Worm (Caenorhabditis elegans) whole organism, L2 larva: ENCODE results near the gene dpy-28.

ENCODE experiments used
- C34F6.9 ChIP-seq: fragments of 150-350 bp; optimal IDR thresholded peaks from 2 replicates; lab custom pipeline; 2014; ENCODE audit warnings: missing biosample characterization, missing genetic modification characterization
- F13H6.1 ChIP-seq: sonication (generic microtip); optimal IDR thresholded peaks from 2 replicates; lab custom pipeline; 2016; ENCODE audit warnings: missing genetic modification characterization, missing compliant biosample characterization
- Y55F3AM.14 ChIP-seq: fragments of 200-800 bp; sonication (Bioruptor generic); optimal IDR thresholded peaks from 2 replicates; lab custom pipeline; 2018; ENCODE audit warnings: mild to moderate bottlenecking, missing genetic modification characterization, missing compliant biosample characterization
- ZK546.5 ChIP-seq: sonication (generic microtip); optimal IDR thresholded peaks from 2 replicates; lab custom pipeline; 2017; ENCODE audit warnings: missing biosample characterization, missing genetic modification characterization
- alr-1 ChIP-seq: fragments of 150-350 bp; optimal IDR thresholded peaks from 2 replicates; lab custom pipeline; 2014; ENCODE audit warnings: missing biosample characterization, missing genetic modification characterization
- aly-2 ChIP-seq: fragments of 150-350 bp; optimal IDR thresholded peaks from 2 replicates; lab custom pipeline; 2014; ENCODE audit warnings: missing biosample characterization, missing genetic modification characterization
- blmp-1 ChIP-seq: sonication (generic microtip); optimal IDR thresholded peaks from 2 replicates; lab custom pipeline; 2017; ENCODE audit warnings: missing genetic modification characterization, mild to moderate bottlenecking, missing compliant biosample characterization, antibody characterized with exemption, moderate library complexity; ENCODE audit not compliant: insufficient read depth
- ceh-16 ChIP-seq: fragments of 150-350 bp; optimal IDR thresholded peaks from 2 replicates; lab custom pipeline; 2014; ENCODE audit warnings: missing biosample characterization, missing genetic modification characterization
- ceh-82 ChIP-seq: fragments of 150-350 bp; optimal IDR thresholded peaks from 2 replicates; lab custom pipeline; 2014; ENCODE audit warnings: missing biosample characterization, missing genetic modification characterization
- crh-2 ChIP-seq: sonication (generic microtip); optimal IDR thresholded peaks from 2 replicates; lab custom pipeline; 2017; ENCODE audit warnings: missing biosample characterization, missing genetic modification characterization
- dmd-4 ChIP-seq: sonication (generic microtip); optimal IDR thresholded peaks from 2 replicates; lab custom pipeline; 2017; ENCODE audit warnings: missing biosample characterization, missing genetic modification characterization
- elt-1 ChIP-seq: fragments of 150-350 bp; optimal IDR thresholded peaks from 2 replicates; lab custom pipeline; 2014; ENCODE audit warnings: missing biosample characterization, missing genetic modification characterization
- elt-3 ChIP-seq: sonication (generic microtip); optimal IDR thresholded peaks from 2 replicates; lab custom pipeline; 2017; ENCODE audit warnings: missing biosample characterization, missing genetic modification characterization
- fos-1 ChIP-seq: fragments of 150-350 bp; optimal IDR thresholded peaks from 2 replicates; lab custom pipeline; 2014; ENCODE audit warnings: missing biosample characterization, missing genetic modification characterization
- gmeb-1 ChIP-seq: fragments of 150-350 bp; optimal IDR thresholded peaks from 2 replicates; lab custom pipeline; 2014; ENCODE audit warnings: missing biosample characterization, missing genetic modification characterization
- lin-39 ChIP-seq: fragments of 150-350 bp; optimal IDR thresholded peaks from 2 replicates; lab custom pipeline; 2014; ENCODE audit warnings: missing biosample characterization, missing genetic modification reagents, missing genetic modification characterization
- lsy-2 ChIP-seq, 2 experiments: fragments of 150-350 bp in 1 of 2; sonication (generic microtip) in 1 of 2; optimal IDR thresholded peaks; 2 replicates each; lab custom pipeline; 2014 to 2017; ENCODE audit warnings: missing biosample characterization in 2 of 2, missing genetic modification characterization in 2 of 2
- mab-5 ChIP-seq: fragments of 150-350 bp; optimal IDR thresholded peaks from 2 replicates; lab custom pipeline; 2014; ENCODE audit warnings: missing biosample characterization, missing genetic modification characterization
- mbf-1 ChIP-seq: sonication (generic microtip); optimal IDR thresholded peaks from 2 replicates; lab custom pipeline; 2017; ENCODE audit warnings: missing biosample characterization, missing genetic modification characterization
- nhr-11 ChIP-seq: fragments of 150-350 bp; optimal IDR thresholded peaks from 2 replicates; lab custom pipeline; 2014; ENCODE audit warnings: missing biosample characterization, missing genetic modification characterization
- nhr-129 ChIP-seq: fragments of 150-350 bp; optimal IDR thresholded peaks from 2 replicates; lab custom pipeline; 2014; ENCODE audit warnings: missing biosample characterization, missing genetic modification characterization
- nhr-21 ChIP-seq: fragments of 150-350 bp; optimal IDR thresholded peaks from 2 replicates; lab custom pipeline; 2014; ENCODE audit warnings: missing biosample characterization, missing genetic modification characterization
- nhr-237 ChIP-seq: fragments of 150-350 bp; optimal IDR thresholded peaks from 2 replicates; lab custom pipeline; 2014; ENCODE audit warnings: missing biosample characterization, missing genetic modification characterization
- nhr-25 ChIP-seq: fragments of 150-350 bp; sonication (generic microtip); optimal IDR thresholded peaks from 3 replicates; lab custom pipeline; 2014; ENCODE audit warnings: missing biosample characterization, missing genetic modification characterization
- nhr-77 ChIP-seq: fragments of 150-350 bp; optimal IDR thresholded peaks from 2 replicates; lab custom pipeline; 2014; ENCODE audit warnings: missing biosample characterization, missing genetic modification characterization
- peb-1 ChIP-seq: fragments of 150-350 bp; optimal IDR thresholded peaks from 2 replicates; lab custom pipeline; 2014; ENCODE audit warnings: missing biosample characterization, missing genetic modification characterization
- sem-4 ChIP-seq: fragments of 150-350 bp; optimal IDR thresholded peaks from 2 replicates; lab custom pipeline; 2014; ENCODE audit warnings: missing biosample characterization, missing genetic modification reagents, missing genetic modification characterization
- skn-1 ChIP-seq: sonication (generic microtip); optimal IDR thresholded peaks from 2 replicates; lab custom pipeline; 2017; ENCODE audit warnings: missing biosample characterization, missing genetic modification characterization
- sma-9 ChIP-seq, 2 experiments: fragments of 150-350 bp in 1 of 2; sonication (generic microtip) in 1 of 2; optimal IDR thresholded peaks; 2 replicates each; lab custom pipeline; 2014 to 2016; ENCODE audit warnings: missing genetic modification characterization in 2 of 2, mild to moderate bottlenecking in 1 of 2, missing biosample characterization in 1 of 2, missing compliant biosample characterization in 1 of 2, missing genetic modification reagents in 1 of 2, moderate library complexity in 1 of 2
- snpc-4 ChIP-seq: fragments of 150-350 bp; optimal IDR thresholded peaks from 2 replicates; lab custom pipeline; 2014; ENCODE audit warnings: missing biosample characterization, missing genetic modification characterization
- unc-39 ChIP-seq: fragments of 150-350 bp; optimal IDR thresholded peaks from 2 replicates; lab custom pipeline; 2014; ENCODE audit warnings: missing biosample characterization, missing genetic modification characterization
- unc-62 ChIP-seq: fragments of 150-350 bp; optimal IDR thresholded peaks from 2 replicates; lab custom pipeline; 2014; ENCODE audit warnings: missing biosample characterization, missing genetic modification reagents, missing genetic modification characterization
- zag-1 ChIP-seq: fragments of 150-350 bp; optimal IDR thresholded peaks from 2 replicates; lab custom pipeline; 2014; ENCODE audit warnings: missing biosample characterization, missing genetic modification characterization
- ztf-1 ChIP-seq: fragments of 200-800 bp; sonication (Bioruptor generic); conservative IDR thresholded peaks from 2 replicates; pipeline ENCODE4 v1.3.6; 2022; ENCODE audit warnings: missing genetic modification characterization, missing compliant biosample characterization
- ztf-11 ChIP-seq: sonication (generic microtip); optimal IDR thresholded peaks from 2 replicates; lab custom pipeline; 2017; ENCODE audit warnings: missing biosample characterization, missing genetic modification characterization
- ztf-4 ChIP-seq: fragments of 150-350 bp; optimal IDR thresholded peaks from 2 replicates; lab custom pipeline; 2014; ENCODE audit warnings: missing biosample characterization, missing genetic modification characterization

The dpy-28 gene

ce11 chrIII:10820592-10821242, 57.8 kb downstream of the dpy-28 start:
- TF ChIP-seq aly-2 (no peak), elt-3 (tag; lab: Kevin White, UChicago) (no peak), unc-62 (GFP tag; lab: Kevin White, UChicago) (no peak), sma-9 (GFP tag; optimal IDR thresholded peaks at IDR 0.05; lab: Kevin White, UChicago) (peak; percentile 13), sma-9 (tag; optimal IDR thresholded peaks at IDR 0.05; lab: Kevin White, UChicago) (no peak), gmeb-1 (tag; lab: Kevin White, UChicago) (peak; percentile 14), crh-2 (tag; lab: Kevin White, UChicago) (peak; percentile 9)
- TF ChIP-seq, all 48 proteins: peak for 3

ce11 chrIII:10822494-10823113, 59.7 kb downstream of the dpy-28 start:
- TF ChIP-seq F13H6.1 (peak; percentile 13), sma-9 (GFP tag; optimal IDR thresholded peaks at IDR 0.05; lab: Kevin White, UChicago) (no peak), sma-9 (tag; optimal IDR thresholded peaks at IDR 0.05; lab: Kevin White, UChicago) (no peak), unc-39 (no peak), zag-1 (tag; lab: Kevin White, UChicago) (no peak), snpc-4 (tag; lab: Kevin White, UChicago) (no peak), elt-3 (tag; lab: Kevin White, UChicago) (no peak), fos-1 (tag; lab: Kevin White, UChicago) (peak; percentile 58), nhr-25 (no peak), elt-1 (tag; lab: Kevin White, UChicago) (no peak), skn-1 (tag; lab: Kevin White, UChicago) (no peak), ceh-82 (tag; lab: Kevin White, UChicago) (no peak), nhr-77 (tag; lab: Kevin White, UChicago) (no peak), ztf-11 (tag; lab: Kevin White, UChicago) (no peak), C34F6.9 (no peak), peb-1 (no peak), Y55F3AM.14 (GFP tag; lab: Kevin White, UChicago) (no peak), gmeb-1 (tag; lab: Kevin White, UChicago) (peak; percentile 36), ztf-4 (tag; lab: Kevin White, UChicago) (no peak), unc-62 (GFP tag; lab: Kevin White, UChicago) (no peak), nhr-237 (no peak), nhr-21 (tag; lab: Kevin White, UChicago) (no peak), mab-5 (no peak), lin-39 (tag; lab: Kevin White, UChicago) (no peak), lsy-2 (tag; optimal IDR thresholded peaks at IDR 0.05; lab: Kevin White, UChicago) (peak in 1 of 2 experiments; percentile 10), mbf-1 (no peak), crh-2 (tag; lab: Kevin White, UChicago) (peak; percentile 36)
- TF ChIP-seq, all 48 proteins: peak for 5

ce11 chrIII:10824206-10824605, 61.3 kb downstream of the dpy-28 start:
- no peak for TF ChIP-seq peb-1
- TF ChIP-seq F13H6.1, result peak; percentile 4
- TF ChIP-seq nhr-77 (tag; lab: Kevin White, UChicago), result no peak
- no peak for TF ChIP-seq nhr-237
- no peak for TF ChIP-seq sma-9 (GFP tag; optimal IDR thresholded peaks at IDR 0.05; lab: Kevin White, UChicago)
- TF ChIP-seq sma-9 (tag; optimal IDR thresholded peaks at IDR 0.05; lab: Kevin White, UChicago), result no peak
- no peak for TF ChIP-seq nhr-11 (tag; lab: Kevin White, UChicago)
- no peak for TF ChIP-seq ceh-16
- TF ChIP-seq sem-4 (tag; lab: Kevin White, UChicago), result no peak
- no peak for TF ChIP-seq elt-3 (tag; lab: Kevin White, UChicago)
- peak; percentile 53 for TF ChIP-seq nhr-129 (tag; lab: Kevin White, UChicago)
- TF ChIP-seq ztf-11 (tag; lab: Kevin White, UChicago), result no peak

ce11 chrIII:10825088-10825487, 62.2 kb downstream of the dpy-28 start:
- TF ChIP-seq ztf-1 (GFP tag; lab: Robert Waterston, UW) (no peak), alr-1 (tag; lab: Kevin White, UChicago) (no peak), sma-9 (GFP tag; optimal IDR thresholded peaks at IDR 0.05; lab: Kevin White, UChicago) (no peak), sma-9 (tag; optimal IDR thresholded peaks at IDR 0.05; lab: Kevin White, UChicago) (no peak), mab-5 (no peak), zag-1 (tag; lab: Kevin White, UChicago) (no peak), ZK546.5 (no peak), blmp-1 (no peak), dmd-4 (tag; lab: Kevin White, UChicago) (no peak)
